Worm (Caenorhabditis elegans) whole organism, early embryonic: Measurements from ENCODE around the gene srx-120.
"Not testable (repeated sequence)": the region's sequence is repeated elsewhere in the genome, so short reads cannot be mapped to it uniquely, and the experiment has no call there.

Source experiments
- B0310.2 ChIP-seq: sonication (generic microtip); optimal IDR thresholded peaks from 2 replicates; lab custom pipeline; 2016; ENCODE audit warnings: mild to moderate bottlenecking, missing genetic modification characterization, missing compliant biosample characterization
- F13C5.2 ChIP-seq: sonication (generic microtip); optimal IDR thresholded peaks from 2 replicates; lab custom pipeline; 2017; ENCODE audit warnings: mild to moderate bottlenecking, missing genetic modification characterization, inconsistent platforms, missing compliant biosample characterization
- aly-1 ChIP-seq: sonication (generic microtip); optimal IDR thresholded peaks from 2 replicates; lab custom pipeline; 2016; ENCODE audit warnings: missing genetic modification characterization, missing compliant biosample characterization
- ama-1 ChIP-seq: fragments of 150-350 bp; optimal IDR thresholded peaks from 2 replicates; lab custom pipeline; 2014
- ceh-13 ChIP-seq: fragments of 200-800 bp; sonication (Bioruptor generic); optimal IDR thresholded peaks from 2 replicates; lab custom pipeline; 2018; ENCODE audit warnings: mild to moderate bottlenecking, missing genetic modification characterization, missing compliant biosample characterization
- ceh-36 ChIP-seq: sonication (generic microtip); optimal IDR thresholded peaks from 2 replicates; lab custom pipeline; 2016; ENCODE audit warnings: missing genetic modification characterization, inconsistent platforms, missing compliant biosample characterization
- ets-7 ChIP-seq: sonication (generic microtip); optimal IDR thresholded peaks from 2 replicates; lab custom pipeline; 2016; ENCODE audit warnings: missing genotype, missing genetic modification characterization, missing compliant biosample characterization
- flt-1 ChIP-seq: fragments of 200-800 bp; sonication (Bioruptor generic); IDR thresholded peaks from 2 replicates; pipeline ENCODE4 v1.3.6; 2022; ENCODE audit warnings: missing genetic modification characterization, missing compliant biosample characterization
- hmbx-1 ChIP-seq: sonication (generic microtip); optimal IDR thresholded peaks from 2 replicates; lab custom pipeline; 2016; ENCODE audit warnings: mild to moderate bottlenecking, missing genetic modification characterization, missing compliant biosample characterization
- hmg-4 ChIP-seq: fragments of 200-800 bp; sonication (Bioruptor generic); optimal IDR thresholded peaks from 2 replicates; lab custom pipeline; 2018; ENCODE audit warnings: mild to moderate bottlenecking, missing genetic modification characterization, missing compliant biosample characterization
- hnd-1 ChIP-seq: sonication (generic microtip); optimal IDR thresholded peaks from 2 replicates; lab custom pipeline; 2016; ENCODE audit warnings: missing genetic modification characterization, missing compliant biosample characterization
- pes-1 ChIP-seq: fragments of 200-800 bp; sonication (Bioruptor generic); IDR thresholded peaks from 2 replicates; pipeline ENCODE4 v1.3.6; 2022; ENCODE audit warnings: missing genetic modification reagents, missing genetic modification characterization, missing compliant biosample characterization
- scrt-1 ChIP-seq: fragments of 200-800 bp; sonication (Bioruptor generic); IDR thresholded peaks from 2 replicates; pipeline ENCODE4 v1.3.6; 2022; ENCODE audit warnings: missing genetic modification characterization, missing compliant biosample characterization
- sea-1 ChIP-seq: fragments of 200-800 bp; sonication (Bioruptor generic); conservative IDR thresholded peaks from 2 replicates; pipeline ENCODE4 v1.3.6; 2022; ENCODE audit warnings: missing genetic modification characterization, missing compliant biosample characterization
- tbx-11 ChIP-seq: fragments of 200-800 bp; sonication (Bioruptor generic); IDR thresholded peaks from 2 replicates; pipeline ENCODE4 v1.3.6; 2022; ENCODE audit warnings: missing genetic modification characterization, missing compliant biosample characterization
- tbx-37 ChIP-seq: fragments of 200-800 bp; sonication (Bioruptor generic); conservative IDR thresholded peaks from 2 replicates; pipeline ENCODE4 v1.3.6; 2022; ENCODE audit warnings: missing genetic modification reagents, missing genetic modification characterization, missing compliant biosample characterization
- tra-4 ChIP-seq: sonication (generic microtip); optimal IDR thresholded peaks from 2 replicates; lab custom pipeline; 2017; ENCODE audit warnings: missing genetic modification characterization, missing compliant biosample characterization

srx-120 gene

DNA sequence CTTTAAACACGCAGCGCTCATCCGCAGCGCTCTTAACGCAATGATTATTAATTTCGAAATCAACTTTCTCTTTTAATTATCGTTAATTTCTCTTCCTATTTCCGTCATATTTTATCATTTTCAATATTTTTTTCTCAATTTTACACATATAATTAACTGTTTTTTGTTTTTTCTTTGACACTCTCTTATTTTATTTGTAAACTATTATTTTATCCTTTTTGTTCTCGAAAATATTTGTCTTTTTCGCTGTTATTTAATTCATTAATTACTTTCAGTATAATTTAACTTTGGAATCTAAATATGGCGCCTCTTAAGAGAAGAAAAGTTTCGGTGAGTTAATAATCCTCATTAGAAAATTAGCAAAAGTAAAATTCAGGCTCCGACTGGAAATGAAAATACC is 5.1 kb downstream of the srx-120 start, which contains the start of gene F49C5.3:
Gene F49C5.3, plus strand, starts transcription at position 301 of the 400 bp plus-strand sequence.
- TF ChIP-seq ceh-13, scrt-1, tbx-11: not testable (repeated sequence)

DNA sequence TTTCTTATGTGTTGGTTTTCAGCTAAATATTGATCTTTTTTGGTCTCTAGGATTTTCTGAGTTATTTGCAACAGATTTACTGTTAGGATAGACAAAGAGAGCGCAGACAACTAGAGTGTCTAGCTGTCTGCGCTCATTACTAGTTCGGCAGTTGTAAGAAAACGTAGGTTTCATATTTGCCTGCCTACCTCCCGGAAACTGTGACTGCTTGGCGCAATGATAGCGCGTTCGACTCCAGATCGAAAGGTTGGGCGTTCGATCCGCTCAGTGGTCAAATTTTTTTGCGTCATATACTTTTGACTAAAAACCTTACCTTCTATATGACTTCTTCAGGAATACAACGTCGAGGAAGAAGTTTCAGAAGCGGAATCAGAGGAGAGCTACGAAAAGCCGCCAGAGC is 8.3 kb downstream of the srx-120 start:
- TF ChIP-seq hmbx-1, result no peak

DNA sequence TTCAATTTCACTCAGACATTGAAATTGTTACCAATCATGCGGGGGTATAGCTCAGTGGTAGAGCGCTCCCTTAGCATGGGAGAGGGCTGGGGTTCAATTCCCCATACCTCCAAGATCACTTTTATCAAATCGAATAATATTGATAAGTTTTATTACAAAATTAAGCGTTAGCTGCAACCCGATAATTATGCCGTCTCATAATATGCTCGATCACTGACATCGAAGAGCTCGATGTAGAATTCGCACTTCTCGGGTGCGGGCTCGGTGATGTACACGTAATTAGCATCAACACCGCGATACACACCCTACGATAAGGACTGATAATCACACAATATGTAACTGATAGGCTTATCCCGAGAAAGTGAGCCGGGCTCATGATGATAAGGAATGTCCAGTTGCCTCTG is 11.5 kb downstream of the srx-120 start:
- TF ChIP-seq ceh-36 (tag; lab: Kevin White, UChicago) (no peak), flt-1 (GFP tag; lab: Robert Waterston, UW) (no peak), ets-7 (tag; lab: Kevin White, UChicago) (no peak), tra-4 (tag; lab: Kevin White, UChicago) (no peak), scrt-1 (no peak), ceh-13 (no peak)

DNA sequence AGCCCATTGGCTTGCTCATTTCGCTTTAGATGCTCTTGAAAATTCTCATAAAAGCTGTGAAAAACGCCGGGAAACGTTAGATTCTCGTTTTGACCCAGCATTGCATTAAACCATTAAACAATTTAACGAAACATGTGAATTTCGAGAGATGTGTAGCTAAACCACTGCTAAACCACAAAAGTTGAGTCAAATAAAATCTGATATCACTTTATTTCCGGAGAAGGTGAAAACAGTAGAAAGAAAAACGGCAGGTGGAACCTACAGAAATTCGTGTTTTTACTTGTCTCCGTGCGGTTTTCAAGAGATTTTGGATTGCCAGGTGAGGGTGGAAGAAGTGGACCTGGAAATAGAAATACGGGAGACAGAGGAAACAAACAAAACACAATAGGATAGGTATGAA is 13.5 kb downstream of the srx-120 start, which contains the start of gene F49C5.9:
Gene F49C5.9, minus strand, starts transcription at position 101 of the 400 bp plus-strand sequence.
- TF ChIP-seq hmg-4 (no peak), sea-1 (no peak), tra-4 (tag; lab: Kevin White, UChicago) (no peak), hnd-1 (tag; lab: Kevin White, UChicago) (no peak), hmbx-1 (no peak), scrt-1 (no peak), B0310.2 (tag; lab: Kevin White, UChicago) (no peak), ceh-36 (tag; lab: Kevin White, UChicago) (no peak), ets-7 (tag; lab: Kevin White, UChicago) (no peak), tbx-37 (GFP tag; lab: Robert Waterston, UW) (no peak), tbx-11 (no peak)

DNA sequence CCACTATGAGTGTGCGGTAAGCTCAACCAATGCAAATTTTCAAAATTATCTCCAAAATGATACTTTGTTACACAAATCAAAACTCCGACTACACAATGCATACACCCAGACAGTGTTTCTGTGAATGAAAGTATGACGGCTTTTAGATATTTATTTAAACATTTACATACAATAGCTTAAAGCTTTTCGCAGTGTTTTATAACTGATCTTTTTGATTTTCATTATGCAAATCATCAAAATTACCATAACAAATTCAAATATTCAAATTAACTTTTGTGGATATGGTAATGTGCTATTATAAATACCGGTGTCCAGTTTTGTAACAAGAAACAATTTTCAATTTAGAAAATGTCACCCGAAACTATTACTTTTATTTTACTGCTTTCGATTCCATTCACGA is 15.4 kb downstream of the srx-120 start, which contains the start of the genes F49C5.5 and F49C5.10:
Gene F49C5.5, minus strand, starts transcription at position 101 of the 400 bp plus-strand sequence.
Gene F49C5.10, plus strand, starts transcription at position 344 of the 400 bp plus-strand sequence.
- TF ChIP-seq ceh-13 (no peak), pes-1 (GFP tag; lab: Robert Waterston, UW) (no peak), tra-4 (tag; lab: Kevin White, UChicago) (no peak), sea-1 (no peak), B0310.2 (tag; lab: Kevin White, UChicago) (no peak), ama-1 (lab: Kevin White, UChicago) (no peak), hmg-4 (no peak), hmbx-1 (no peak), ceh-36 (tag; lab: Kevin White, UChicago) (no peak), tbx-37 (GFP tag; lab: Robert Waterston, UW) (no peak), F13C5.2 (no peak), scrt-1 (no peak), tbx-11 (no peak), ets-7 (tag; lab: Kevin White, UChicago) (no peak), aly-1 (tag; lab: Kevin White, UChicago) (no peak), hnd-1 (tag; lab: Kevin White, UChicago) (no peak), flt-1 (GFP tag; lab: Robert Waterston, UW) (no peak)

DNA sequence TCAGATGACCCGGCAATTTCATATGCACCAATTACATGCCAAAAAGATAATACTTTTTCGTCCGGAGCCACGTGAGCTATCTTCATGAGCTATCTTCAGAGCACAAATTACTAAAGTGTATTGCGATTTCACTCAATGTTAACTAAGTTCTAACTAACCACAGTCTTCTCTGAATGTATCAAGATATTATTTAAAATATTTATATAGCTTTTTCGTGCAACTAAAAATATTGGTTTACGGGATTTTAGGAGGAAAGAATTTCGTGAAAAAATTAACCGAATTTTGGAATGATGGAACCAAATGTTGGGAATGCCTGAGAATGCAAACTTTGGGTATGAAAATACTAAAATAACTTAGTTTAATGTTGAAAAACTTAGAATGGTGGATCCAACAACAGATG is 16.5 kb downstream of the srx-120 start, which contains the start of gene F49C5.16:
Gene F49C5.16, plus strand, starts transcription at position 301 of the 400 bp plus-strand sequence.
- TF ChIP-seq hmbx-1 (no peak), tbx-11 (no peak), hmg-4 (no peak), ama-1 (lab: Kevin White, UChicago) (no peak), ceh-13 (no peak), B0310.2 (tag; lab: Kevin White, UChicago) (no peak), ets-7 (tag; lab: Kevin White, UChicago) (no peak), sea-1 (no peak), scrt-1 (no peak)

DNA sequence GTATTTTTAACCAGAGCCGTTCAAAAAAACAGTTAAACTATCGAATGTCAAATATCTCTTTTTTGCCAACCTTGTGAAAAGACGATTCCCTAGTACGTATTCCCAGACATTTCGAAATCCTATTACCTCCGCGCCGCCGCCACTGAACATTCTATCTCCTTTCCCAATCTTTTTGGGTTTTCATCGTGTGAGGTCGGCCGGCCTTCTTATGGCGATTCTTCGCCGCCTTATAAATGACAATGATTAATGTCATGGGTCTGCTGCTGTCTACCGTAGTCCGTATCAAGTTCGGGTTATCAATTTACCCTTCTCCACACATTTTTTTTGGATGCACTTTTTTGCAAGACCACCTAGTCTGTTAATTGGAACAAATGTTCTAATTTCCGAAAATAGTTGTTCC is 18.6 kb downstream of the srx-120 start:
- TF ChIP-seq tbx-37 (GFP tag; lab: Robert Waterston, UW), result no peak
- no peak for TF ChIP-seq aly-1 (tag; lab: Kevin White, UChicago)
- no peak for TF ChIP-seq ceh-36 (tag; lab: Kevin White, UChicago)
- TF ChIP-seq B0310.2 (tag; lab: Kevin White, UChicago), result no peak

DNA sequence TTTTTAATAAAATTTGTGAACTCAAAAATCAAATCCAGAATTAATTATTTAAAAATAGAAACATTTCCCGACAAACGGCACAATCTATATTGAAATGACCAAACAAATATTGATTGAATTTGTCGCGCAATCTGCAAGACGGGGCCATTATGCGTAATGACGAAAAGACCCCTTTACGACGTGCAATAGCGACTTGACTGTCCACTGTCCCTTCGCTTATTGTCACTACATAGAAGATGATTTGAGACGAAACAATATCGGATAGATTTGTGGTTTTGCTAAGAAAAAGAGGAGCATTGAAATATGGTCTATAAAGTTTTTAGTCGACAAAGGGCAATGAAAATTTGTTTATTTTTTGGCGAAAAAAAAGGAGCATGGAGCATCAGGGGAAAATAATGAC is 19.9 kb downstream of the srx-120 start:
- TF ChIP-seq scrt-1 (no peak), ets-7 (tag; lab: Kevin White, UChicago) (no peak), tbx-37 (GFP tag; lab: Robert Waterston, UW) (no peak), hnd-1 (tag; lab: Kevin White, UChicago) (no peak), ceh-36 (tag; lab: Kevin White, UChicago) (no peak), tbx-11 (no peak), tra-4 (tag; lab: Kevin White, UChicago) (no peak), aly-1 (tag; lab: Kevin White, UChicago) (no peak), hmg-4 (no peak), pes-1 (GFP tag; lab: Robert Waterston, UW) (no peak), ceh-13 (no peak), F13C5.2 (no peak), sea-1 (no peak), B0310.2 (tag; lab: Kevin White, UChicago) (no peak), hmbx-1 (no peak), ama-1 (lab: Kevin White, UChicago) (no peak), flt-1 (GFP tag; lab: Robert Waterston, UW) (no peak)

DNA sequence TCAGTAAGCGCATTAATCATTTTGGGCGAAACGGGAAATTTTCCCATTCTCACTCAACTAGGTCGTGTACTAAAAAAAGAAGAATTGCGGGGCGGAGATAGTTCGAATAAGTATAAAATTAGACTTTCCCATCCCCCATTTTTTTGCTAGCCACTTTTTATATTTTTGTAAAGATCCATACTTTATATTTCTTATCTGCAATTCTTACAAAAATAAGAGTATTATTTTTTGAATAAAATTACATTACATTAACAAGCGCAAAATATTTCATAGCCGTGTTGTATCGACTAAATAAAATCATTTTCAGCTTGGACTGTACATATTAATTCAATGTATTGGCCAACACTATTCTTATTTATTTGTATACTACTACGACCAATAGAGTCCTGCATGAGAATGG is 24.5 kb downstream of the srx-120 start, which contains the start of gene F49C5.11:
Gene F49C5.11, plus strand, starts transcription at position 301 of the 400 bp plus-strand sequence.
- TF ChIP-seq scrt-1 (no peak), B0310.2 (tag; lab: Kevin White, UChicago) (no peak), F13C5.2 (no peak), ama-1 (lab: Kevin White, UChicago) (no peak), tbx-11 (no peak), tbx-37 (GFP tag; lab: Robert Waterston, UW) (no peak), hnd-1 (tag; lab: Kevin White, UChicago) (no peak), ets-7 (tag; lab: Kevin White, UChicago) (no peak), pes-1 (GFP tag; lab: Robert Waterston, UW) (no peak), aly-1 (tag; lab: Kevin White, UChicago) (no peak), tra-4 (tag; lab: Kevin White, UChicago) (no peak), ceh-13 (no peak), hmg-4 (no peak), ceh-36 (tag; lab: Kevin White, UChicago) (no peak), hmbx-1 (no peak), flt-1 (GFP tag; lab: Robert Waterston, UW) (no peak), sea-1 (no peak)
